Worm (Caenorhabditis elegans): Measurements from ENCODE around the gene F11G11.14.
A peak's percentile ranks its signal among the peaks of the same experiment; 100 is the strongest.
"Not testable (repeated sequence)": the region's sequence is repeated elsewhere in the genome, so short reads cannot be mapped to it uniquely, and the experiment has no call there.

Gene F11G11.14

ce11 chrII:4858906-4859411, 4.5 kb upstream of the F11G11.14 start:
- TF ChIP-seq ztf-4 (tag; optimal IDR thresholded peaks at IDR 0.05) = peak; percentile 35
- no peak for TF ChIP-seq nhr-77 (tag; optimal IDR thresholded peaks at IDR 0.05)
- peak; percentile 59 for TF ChIP-seq ama-1 (optimal IDR thresholded peaks at IDR 0.05)

ce11 chrII:4860260-4860659, 3.2 kb upstream of the F11G11.14 start, which contains the start of the genes nspd-5 and F11G11.4:
Gene nspd-5, minus strand, starts transcription at chrII:4860360.
Gene F11G11.4, plus strand, starts transcription at chrII:4860594.
- TF ChIP-seq nhr-11, skn-1, alr-1 (tag; optimal IDR thresholded peaks at IDR 0.05): not testable (repeated sequence)

- TF ChIP-seq egl-27 (tag; optimal IDR thresholded peaks at IDR 0.05) (no peak), gmeb-1 (tag; optimal IDR thresholded peaks at IDR 0.05) (no peak), nhr-11 (tag; optimal IDR thresholded peaks at IDR 0.05) (no peak), nhr-237 (tag; optimal IDR thresholded peaks at IDR 0.05) (no peak), Y55F3AM.14 (GFP tag; optimal IDR thresholded peaks at IDR 0.05) (no peak), lin-39 (tag; optimal IDR thresholded peaks at IDR 0.05) (no peak), ama-1 (optimal IDR thresholded peaks at IDR 0.05) (peak; percentile 81), R02D3.7 (tag; optimal IDR thresholded peaks at IDR 0.05) (no peak), elt-1 (tag; optimal IDR thresholded peaks at IDR 0.05) (no peak), snpc-4 (tag; optimal IDR thresholded peaks at IDR 0.05) (no peak), blmp-1 (tag; optimal IDR thresholded peaks at IDR 0.05; ENCODE audit: insufficient read depth) (peak; percentile 67), fos-1 (tag; optimal IDR thresholded peaks at IDR 0.05) (peak; percentile 27), sma-3 (GFP tag; optimal IDR thresholded peaks at IDR 0.05) (no peak), zag-1 (tag; optimal IDR thresholded peaks at IDR 0.05) (no peak), F13H6.1 (tag; optimal IDR thresholded peaks at IDR 0.05) (no peak), mdl-1 (tag; optimal IDR thresholded peaks at IDR 0.05) (no peak), ztf-4 (tag; optimal IDR thresholded peaks at IDR 0.05) (no peak), nhr-12 (tag; optimal IDR thresholded peaks at IDR 0.05) (no peak), ceh-82 (tag; optimal IDR thresholded peaks at IDR 0.05) (no peak), nhr-23 (tag; optimal IDR thresholded peaks at IDR 0.05) (no peak), sma-9 (GFP tag; optimal IDR thresholded peaks at IDR 0.05) (no peak), sma-9 (tag; optimal IDR thresholded peaks at IDR 0.05) (no peak), nhr-6 (tag; optimal IDR thresholded peaks at IDR 0.05) (no peak), unc-55 (GFP tag; optimal IDR thresholded peaks at IDR 0.05) (no peak), nhr-129 (tag; optimal IDR thresholded peaks at IDR 0.05) (no peak), C34F6.9 (tag; optimal IDR thresholded peaks at IDR 0.05) (no peak), mbf-1 (tag; optimal IDR thresholded peaks at IDR 0.05) (no peak), alr-1 (tag; optimal IDR thresholded peaks at IDR 0.05) (no peak), dmd-4 (tag; optimal IDR thresholded peaks at IDR 0.05) (no peak), unc-39 (tag; optimal IDR thresholded peaks at IDR 0.05) (no peak), lsy-2 (tag; optimal IDR thresholded peaks at IDR 0.05) (no peak), ztf-1 (GFP tag; conservative IDR thresholded peaks at IDR 0.05) (no peak), nhr-21 (tag; optimal IDR thresholded peaks at IDR 0.05) (peak; percentile 84), peb-1 (tag; optimal IDR thresholded peaks at IDR 0.05) (no peak), ceh-16 (tag; optimal IDR thresholded peaks at IDR 0.05) (no peak), nhr-25 (tag; optimal IDR thresholded peaks at IDR 0.05) (peak; percentile 47), aly-2 (tag; optimal IDR thresholded peaks at IDR 0.05) (no peak), lin-11 (tag; optimal IDR thresholded peaks at IDR 0.05) (no peak), unc-62 (GFP tag; optimal IDR thresholded peaks at IDR 0.05) (peak; percentile 56), sem-4 (tag; optimal IDR thresholded peaks at IDR 0.05) (no peak), nhr-10 (tag; optimal IDR thresholded peaks at IDR 0.05) (no peak), skn-1 (tag; optimal IDR thresholded peaks at IDR 0.05) (no peak), lin-13 (GFP tag; optimal IDR thresholded peaks at IDR 0.05) (no peak), ZK546.5 (tag; optimal IDR thresholded peaks at IDR 0.05) (no peak), nhr-77 (tag; optimal IDR thresholded peaks at IDR 0.05) (no peak), mab-5 (tag; optimal IDR thresholded peaks at IDR 0.05) (no peak), crh-2 (tag; optimal IDR thresholded peaks at IDR 0.05) (no peak), ztf-11 (tag; optimal IDR thresholded peaks at IDR 0.05) (no peak), elt-3 (tag; optimal IDR thresholded peaks at IDR 0.05) (peak; percentile 41)
Observed at ce11 chrII:4866045-4866444, 2.6 kb downstream of the F11G11.14 start.

All from whole organism, L2 larva.